Fruit fly (Drosophila melanogaster) whole organism, wandering third instar larva: ENCODE measurements around the gene vig.

Experiments used
- Abd-B ChIP-seq: fragments of >200 bp; optimal IDR thresholded peaks from 2 replicates; lab custom pipeline; 2017; ENCODE audit warnings: missing biosample characterization, missing genetic modification characterization
- CG32264 ChIP-seq: fragments of 200-800 bp; sonication (Bioruptor generic); optimal IDR thresholded peaks from 2 replicates; lab custom pipeline; 2016; ENCODE audit warnings: missing biosample characterization, missing genetic modification characterization
- CG9705 ChIP-seq: fragments of 200-800 bp; sonication (Bioruptor generic); optimal IDR thresholded peaks from 2 replicates; lab custom pipeline; 2018; ENCODE audit warnings: missing biosample characterization, mild to moderate bottlenecking, missing genetic modification characterization
- CrebA ChIP-seq: fragments of 200-800 bp; sonication (Bioruptor generic); optimal IDR thresholded peaks from 2 replicates; lab custom pipeline; 2016; ENCODE audit warnings: missing biosample characterization, mild to moderate bottlenecking, missing genetic modification characterization, borderline replicate concordance
- Dfd ChIP-seq: fragments of >200 bp; optimal IDR thresholded peaks from 2 replicates; lab custom pipeline; 2017; ENCODE audit warnings: missing biosample characterization, missing genetic modification characterization
- Dif ChIP-seq: fragments of 200-275, 200-300 bp; sonication (Bioruptor generic); optimal IDR thresholded peaks from 2 replicates; lab custom pipeline; 2018; ENCODE audit warnings: missing biosample characterization, missing genetic modification characterization; ENCODE audit not compliant: partially characterized antibody
- GATAd ChIP-seq: sonication (Bioruptor generic); optimal IDR thresholded peaks from 2 replicates; lab custom pipeline; 2016; ENCODE audit warnings: missing biosample characterization, missing genetic modification characterization
- HLH106 ChIP-seq: fragments of 200-800 bp; optimal IDR thresholded peaks from 3 replicates; lab custom pipeline; 2019; ENCODE audit warnings: missing biosample characterization, mild to moderate bottlenecking, missing genetic modification characterization, moderate library complexity
- Hnf4 ChIP-seq: fragments of 200-800 bp; sonication (Bioruptor generic); optimal IDR thresholded peaks from 2 replicates; lab custom pipeline; 2016; ENCODE audit warnings: missing biosample characterization, mild to moderate bottlenecking, missing genetic modification characterization
- Hr78 ChIP-seq: fragments of >200 bp; optimal IDR thresholded peaks from 2 replicates; lab custom pipeline; 2017; ENCODE audit warnings: missing biosample characterization, missing genetic modification characterization
- Hr83 ChIP-seq: fragments of 200-300 bp; sonication (Bioruptor generic); optimal IDR thresholded peaks from 2 replicates; lab custom pipeline; 2016; ENCODE audit warnings: missing biosample characterization, mild to moderate bottlenecking, missing genetic modification characterization, moderate library complexity; ENCODE audit not compliant: poor library complexity, severe bottlenecking
- Myc ChIP-seq: fragments of >200 bp; optimal IDR thresholded peaks from 2 replicates; lab custom pipeline; 2017
- N ChIP-seq: fragments of >200 bp; optimal IDR thresholded peaks from 2 replicates; lab custom pipeline; 2018; ENCODE audit warnings: missing biosample characterization, missing external identifiers, missing genetic modification characterization
- OdsH ChIP-seq: fragments of 200-800 bp; sonication (Bioruptor generic); optimal IDR thresholded peaks from 2 replicates; lab custom pipeline; 2016; ENCODE audit warnings: missing biosample characterization, mild to moderate bottlenecking, missing genetic modification characterization
- Rel ChIP-seq, 2 experiments: fragments of 200-800 bp; sonication (Bioruptor generic) in 1 of 2; optimal IDR thresholded peaks; 2 replicates in 1 of 2; 3 replicates in 1 of 2; lab custom pipeline; 2016 to 2019; ENCODE audit warnings: mild to moderate bottlenecking in 2 of 2, missing biosample characterization in 2 of 2, missing genetic modification characterization in 2 of 2, moderate library complexity in 1 of 2
- Sp1 ChIP-seq: fragments of 200-800 bp; sonication (Bioruptor generic); optimal IDR thresholded peaks from 3 replicates; lab custom pipeline; 2019; ENCODE audit warnings: missing biosample characterization, mild to moderate bottlenecking, missing genetic modification characterization, moderate library complexity
- Vsx2 ChIP-seq: fragments of 200-300, 225-300 bp; sonication (Bioruptor generic); optimal IDR thresholded peaks from 2 replicates; lab custom pipeline; 2018; ENCODE audit warnings: missing biosample characterization, missing genetic modification characterization; ENCODE audit not compliant: partially characterized antibody
- br ChIP-seq: fragments of 200-800 bp; sonication (Bioruptor generic); optimal IDR thresholded peaks from 2 replicates; lab custom pipeline; 2016; ENCODE audit warnings: missing biosample characterization, missing genetic modification characterization
- brk ChIP-seq: fragments of 200-800 bp; sonication (Bioruptor generic); optimal IDR thresholded peaks from 2 replicates; lab custom pipeline; 2016; ENCODE audit warnings: missing biosample characterization, mild to moderate bottlenecking, missing genetic modification characterization
- dl ChIP-seq, 2 experiments: fragments of 175-275, 200-275 bp in 1 of 2; fragments of 200-275 bp in 1 of 2; sonication (Bioruptor generic); optimal IDR thresholded peaks; lab custom pipeline; 2018; ENCODE audit warnings: mild to moderate bottlenecking in 2 of 2, missing biosample characterization in 2 of 2, missing genetic modification characterization in 2 of 2, moderate library complexity in 2 of 2; ENCODE audit not compliant: partially characterized antibody in 2 of 2, insufficient read depth in 1 of 2
- dmrt93B ChIP-seq: fragments of 200-800 bp; sonication (Bioruptor generic); optimal IDR thresholded peaks from 2 replicates; lab custom pipeline; 2018; ENCODE audit warnings: missing biosample characterization, mild to moderate bottlenecking, missing genetic modification characterization
- dsf ChIP-seq: sonication (Bioruptor generic); optimal IDR thresholded peaks from 2 replicates; lab custom pipeline; 2016; ENCODE audit warnings: missing biosample characterization, missing genetic modification characterization, borderline replicate concordance
- ey ChIP-seq: fragments of 200-800 bp; sonication (Bioruptor generic); optimal IDR thresholded peaks from 2 replicates; lab custom pipeline; 2016; ENCODE audit warnings: missing biosample characterization, missing genetic modification characterization
- foxo ChIP-seq, 2 experiments: fragments of 200-800 bp; sonication (Bioruptor generic); optimal IDR thresholded peaks; 2 replicates in 1 of 2; 3 replicates in 1 of 2; lab custom pipeline; 2016 to 2017; ENCODE audit warnings: missing biosample characterization in 2 of 2, missing genetic modification characterization in 2 of 2
- fru ChIP-seq: fragments of 200-800 bp; sonication (Bioruptor generic); optimal IDR thresholded peaks from 3 replicates; lab custom pipeline; 2016; ENCODE audit warnings: missing biosample characterization, mild to moderate bottlenecking, missing genetic modification characterization
- h ChIP-seq: fragments of 200-800 bp; sonication (Bioruptor generic); optimal IDR thresholded peaks from 3 replicates; lab custom pipeline; 2016; ENCODE audit warnings: missing biosample characterization, mild to moderate bottlenecking, missing genetic modification characterization
- jim ChIP-seq: fragments of 175-275, 200-325 bp; sonication (Bioruptor generic); optimal IDR thresholded peaks from 2 replicates; lab custom pipeline; 2016; ENCODE audit warnings: missing biosample characterization, mild to moderate bottlenecking, missing genetic modification characterization
- lola ChIP-seq: fragments of >200 bp; optimal IDR thresholded peaks from 2 replicates; lab custom pipeline; 2017; ENCODE audit warnings: missing biosample characterization, missing genetic modification characterization
- pan ChIP-seq: fragments of >200 bp; optimal IDR thresholded peaks from 2 replicates; lab custom pipeline; 2017
- psq ChIP-seq: fragments of 200-800 bp; sonication (Bioruptor generic); optimal IDR thresholded peaks from 3 replicates; lab custom pipeline; 2017; ENCODE audit warnings: missing biosample characterization, mild to moderate bottlenecking, missing genetic modification characterization, moderate library complexity
- rgr ChIP-seq: fragments of 200-800 bp; sonication (Bioruptor generic); optimal IDR thresholded peaks from 3 replicates; lab custom pipeline; 2016; ENCODE audit warnings: missing biosample characterization, mild to moderate bottlenecking, missing genetic modification characterization
- sage ChIP-seq: fragments of 200-800 bp; sonication (Bioruptor generic); optimal IDR thresholded peaks from 2 replicates; lab custom pipeline; 2016; ENCODE audit warnings: missing biosample characterization, mild to moderate bottlenecking, missing genetic modification characterization
- sv ChIP-seq: fragments of 200-800 bp; sonication (Bioruptor generic); optimal IDR thresholded peaks from 3 replicates; lab custom pipeline; 2016; ENCODE audit warnings: missing biosample characterization, missing genetic modification characterization
- tai ChIP-seq: sonication (Bioruptor generic); optimal IDR thresholded peaks from 2 replicates; lab custom pipeline; 2016; ENCODE audit warnings: missing biosample characterization, missing genetic modification characterization
- usp ChIP-seq: fragments of >200 bp; optimal IDR thresholded peaks from 2 replicates; lab custom pipeline; 2017; ENCODE audit warnings: missing biosample characterization, missing genetic modification characterization
- woc ChIP-seq: sonication (Bioruptor generic); optimal IDR thresholded peaks from 2 replicates; lab custom pipeline; 2016; ENCODE audit warnings: missing biosample characterization, mild to moderate bottlenecking, missing genetic modification characterization

Gene vig

DNA sequence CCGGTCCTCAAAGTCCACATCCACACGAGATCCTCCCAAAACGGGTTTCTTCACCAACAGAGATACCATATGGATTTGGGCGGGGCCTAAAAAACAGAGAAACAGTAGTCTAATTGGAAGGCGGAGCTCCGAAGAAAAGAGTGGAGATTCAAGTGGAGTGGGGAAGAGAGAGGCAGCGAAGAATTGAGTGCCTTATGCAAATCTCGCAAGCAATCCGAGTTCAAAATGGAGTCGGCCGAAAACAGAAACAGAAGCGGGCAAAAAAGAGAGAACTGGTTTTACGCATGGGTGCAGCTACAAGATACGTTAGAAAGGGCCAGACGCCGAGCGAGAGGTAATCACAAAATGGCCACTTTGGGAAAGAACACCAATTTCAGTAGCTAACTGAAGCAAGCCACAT lies 41.2 kb upstream of the vig start:
- TF ChIP-seq Hr78 (no peak), Myc (no peak), GATAd (no peak), ey (GFP tag; lab: Kevin White, UChicago) (no peak), lola (no peak), dsf (no peak), Rel (GFP tag; optimal IDR thresholded peaks at IDR 0.05; lab: Kevin White, UChicago) (no peak), Rel (tag; optimal IDR thresholded peaks at IDR 0.05; lab: Kevin White, UChicago) (peak; percentile 19), tai (no peak), CG32264 (GFP tag; lab: Kevin White, UChicago) (no peak), Vsx2 (GFP tag; lab: Kevin White, UChicago) (peak; percentile 45)
- TF ChIP-seq, all 38 proteins: peak for 2

DNA sequence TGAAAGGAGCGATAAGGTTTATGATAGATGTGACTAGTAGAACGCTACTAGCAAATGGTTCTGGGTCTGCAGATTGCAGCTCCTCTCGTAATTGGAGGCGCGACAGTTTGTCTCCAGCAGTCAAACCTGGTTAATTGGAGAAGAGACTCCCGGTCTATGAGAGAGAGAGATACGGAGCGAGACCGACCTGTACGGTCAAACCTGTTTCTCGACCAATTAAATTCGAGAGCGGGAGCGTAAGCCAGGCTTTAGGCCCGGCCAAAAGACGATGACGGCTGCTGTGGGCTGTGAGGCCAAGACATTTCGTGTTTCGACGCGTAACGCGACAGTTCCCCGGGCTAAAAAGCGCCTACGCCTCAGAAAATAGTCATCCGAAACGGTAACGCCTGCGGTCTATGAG lies 39.0 kb upstream of the vig start, which contains the start of gene CG15269:
CG15269 (plus strand) TSS at position 261 of the 400 bp plus-strand sequence.
- TF ChIP-seq fru (GFP tag; lab: Kevin White, UChicago) (no peak), dl (GFP tag; optimal IDR thresholded peaks at IDR 0.05; lab: Kevin White, UChicago; ENCODE audit: insufficient read depth in 1 of 2, partially characterized antibody in 2 of 2) (peak in 1 of 2 experiments; percentile 17)
- TF ChIP-seq, all 38 proteins: peak for 1

DNA sequence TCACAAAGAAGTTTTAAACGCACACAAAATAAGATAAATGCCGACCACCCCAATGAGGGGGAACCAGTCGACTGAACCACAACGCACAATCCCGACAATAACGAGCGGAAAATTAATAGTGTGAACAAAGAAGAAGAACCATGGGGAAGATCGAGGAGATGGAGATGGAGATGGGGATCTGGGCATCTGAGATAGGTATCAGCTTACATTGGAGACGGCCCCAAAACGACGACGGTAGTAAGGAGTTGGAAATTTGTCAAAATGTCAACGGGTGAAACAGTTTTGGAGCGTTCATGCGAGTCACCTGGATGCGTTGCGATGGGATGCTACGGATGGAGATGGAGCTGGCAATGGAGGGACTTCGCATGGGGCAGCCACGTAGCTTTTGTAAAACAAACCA lies 37.1 kb upstream of the vig start:
- TF ChIP-seq Abd-B (GFP tag; lab: Kevin White, UChicago), result no peak
- no peak for TF ChIP-seq pan
- no peak for TF ChIP-seq Hr78
- no peak for TF ChIP-seq Hnf4 (GFP tag; lab: Kevin White, UChicago)
- no peak for TF ChIP-seq rgr
- no peak for TF ChIP-seq brk
- no peak for TF ChIP-seq lola
- no peak for TF ChIP-seq Vsx2 (GFP tag; lab: Kevin White, UChicago)
- no peak for TF ChIP-seq CrebA (GFP tag; lab: Kevin White, UChicago)
- TF ChIP-seq CG32264 (GFP tag; lab: Kevin White, UChicago), result no peak
- TF ChIP-seq usp (GFP tag; lab: Kevin White, UChicago), result no peak
- no peak for TF ChIP-seq br (GFP tag; lab: Kevin White, UChicago)
- no peak for TF ChIP-seq GATAd
- no peak for TF ChIP-seq Hr83 (GFP tag; lab: Kevin White, UChicago)
- TF ChIP-seq sage (GFP tag; lab: Kevin White, UChicago), result no peak
- TF ChIP-seq Dfd, result no peak
- no peak for TF ChIP-seq psq (GFP tag; lab: Kevin White, UChicago)
- TF ChIP-seq dmrt93B (GFP tag; lab: Kevin White, UChicago), result no peak
- no peak for TF ChIP-seq h (GFP tag; lab: Kevin White, UChicago)
- no peak for TF ChIP-seq HLH106 (tag; lab: Kevin White, UChicago)

DNA sequence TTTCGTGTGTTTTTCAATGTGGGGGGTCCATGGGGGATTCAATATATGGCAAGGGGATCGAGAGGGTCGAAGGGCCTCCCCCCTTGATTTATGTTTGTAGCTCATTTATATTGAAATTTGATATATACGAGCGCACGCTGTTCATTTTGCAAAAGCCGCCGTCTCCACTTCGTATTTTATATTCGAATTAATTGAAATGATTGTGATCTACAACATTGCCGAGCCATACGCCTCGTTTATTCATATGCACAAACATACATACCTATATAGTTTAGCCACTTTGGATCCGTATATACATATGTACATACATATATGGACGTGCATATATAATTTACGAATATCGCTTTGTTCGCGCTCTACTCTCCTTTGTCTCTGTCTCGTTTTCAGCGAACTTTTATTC lies 36.0 kb upstream of the vig start:
- TF ChIP-seq CrebA (GFP tag; lab: Kevin White, UChicago), result no peak
- no peak for TF ChIP-seq Rel (GFP tag; optimal IDR thresholded peaks at IDR 0.05; lab: Kevin White, UChicago)
- no peak for TF ChIP-seq Rel (tag; optimal IDR thresholded peaks at IDR 0.05; lab: Kevin White, UChicago)
- no peak for TF ChIP-seq foxo (GFP tag; optimal IDR thresholded peaks at IDR 0.05; lab: Kevin White, UChicago)
- no peak for TF ChIP-seq sv (GFP tag; lab: Kevin White, UChicago)
- TF ChIP-seq sage (GFP tag; lab: Kevin White, UChicago), result no peak
- TF ChIP-seq dsf, result no peak
- TF ChIP-seq dl (GFP tag; optimal IDR thresholded peaks at IDR 0.05; lab: Kevin White, UChicago; ENCODE audit: insufficient read depth in 1 of 2, partially characterized antibody in 2 of 2), result no peak
- TF ChIP-seq fru (GFP tag; lab: Kevin White, UChicago), result no peak

DNA sequence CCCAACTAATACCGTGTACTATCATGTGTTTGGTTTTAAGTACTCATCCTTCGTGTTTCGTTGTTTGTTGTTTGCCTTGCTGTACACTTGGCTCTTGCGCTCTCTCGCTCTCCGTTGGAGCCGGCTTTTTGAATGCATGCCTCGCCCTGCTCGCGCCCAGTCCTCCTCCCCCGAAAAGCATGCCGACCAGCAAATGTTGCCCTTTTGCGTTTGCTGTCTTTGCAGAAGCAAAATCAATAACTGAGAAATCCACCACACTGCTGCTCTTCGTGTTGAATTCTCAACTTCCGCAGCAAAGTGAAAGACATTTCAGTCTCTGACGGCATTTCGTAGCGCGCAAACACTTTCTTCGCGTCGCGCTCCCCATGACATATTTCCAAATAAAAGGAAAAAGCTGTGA lies 4.3 kb upstream of the vig start, which contains the start of gene wwk:
wwk (plus strand) TSS at position 312 of the 400 bp plus-strand sequence.
- TF ChIP-seq Hnf4 (GFP tag; lab: Kevin White, UChicago), result no peak
- TF ChIP-seq, all 38 proteins: peak for 0

DNA sequence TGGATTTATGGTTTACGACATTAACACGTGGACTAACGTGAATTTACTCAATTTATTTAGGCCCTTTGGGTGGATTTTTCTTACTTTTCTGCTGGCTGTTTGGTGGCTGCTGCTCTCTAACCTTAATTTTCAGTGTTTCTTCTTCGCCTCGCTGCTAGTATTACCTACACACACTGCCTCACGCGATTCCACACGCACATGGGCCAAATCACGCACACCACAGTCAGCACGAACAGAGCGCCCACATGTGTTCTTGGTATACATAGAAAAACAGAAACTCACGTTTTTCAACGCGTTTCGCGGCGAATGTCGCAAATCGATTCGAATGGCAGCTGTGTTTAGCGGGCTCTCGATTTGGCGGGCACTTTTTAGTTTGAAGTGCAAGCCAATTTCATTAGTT lies 2.3 kb downstream of the vig start:
- TF ChIP-seq psq (GFP tag; lab: Kevin White, UChicago) (peak; percentile 42), Hr78 (no peak), woc (GFP tag; lab: Kevin White, UChicago) (no peak), h (GFP tag; lab: Kevin White, UChicago) (peak; percentile 19), pan (no peak), lola (no peak), sv (GFP tag; lab: Kevin White, UChicago) (no peak), Hnf4 (GFP tag; lab: Kevin White, UChicago) (no peak), br (GFP tag; lab: Kevin White, UChicago) (no peak), tai (peak; percentile 28), OdsH (GFP tag; lab: Kevin White, UChicago) (peak; percentile 9), Sp1 (GFP tag; lab: Kevin White, UChicago) (no peak), foxo (GFP tag; optimal IDR thresholded peaks at IDR 0.05; lab: Kevin White, UChicago) (no peak), Abd-B (GFP tag; lab: Kevin White, UChicago) (no peak), CG9705 (GFP tag; lab: Kevin White, UChicago) (no peak), Rel (GFP tag; optimal IDR thresholded peaks at IDR 0.05; lab: Kevin White, UChicago) (no peak), Rel (tag; optimal IDR thresholded peaks at IDR 0.05; lab: Kevin White, UChicago) (no peak), jim (GFP tag; lab: Kevin White, UChicago) (no peak), CrebA (GFP tag; lab: Kevin White, UChicago) (no peak), Myc (peak; percentile 76), dl (GFP tag; optimal IDR thresholded peaks at IDR 0.05; lab: Kevin White, UChicago; ENCODE audit: insufficient read depth in 1 of 2, partially characterized antibody in 2 of 2) (no peak), Dif (GFP tag; lab: Kevin White, UChicago) (no peak), CG32264 (GFP tag; lab: Kevin White, UChicago) (no peak), N (GFP tag; lab: Kevin White, UChicago) (no peak), rgr (no peak)
